Fruit fly (Drosophila melanogaster) whole organism: ENCODE results near the gene CG33271.

ENCODE experiments used
- CG8478 ChIP-seq: fragments of >200 bp; optimal IDR thresholded peaks from 2 replicates; lab custom pipeline; 2018; ENCODE audit warnings: inconsistent platforms
- Dll ChIP-seq: fragments of >200 bp; optimal IDR thresholded peaks from 2 replicates; lab custom pipeline; 2017
- EcR ChIP-seq, 2 experiments: fragments of >200 bp; optimal IDR thresholded peaks; 2 replicates each; lab custom pipeline; 2017; ENCODE audit warnings: missing biosample characterization in 2 of 2, missing genetic modification characterization in 2 of 2, missing genetic modification reagents in 2 of 2
- pan ChIP-seq: fragments of >200 bp; optimal IDR thresholded peaks from 2 replicates; lab custom pipeline; 2017
- psq ChIP-seq: fragments of >200 bp; optimal IDR thresholded peaks from 2 replicates; lab custom pipeline; 2017
- usp ChIP-seq: fragments of >200 bp; optimal IDR thresholded peaks from 2 replicates; lab custom pipeline; 2017; ENCODE audit warnings: missing biosample characterization, missing genetic modification characterization, mixed read lengths

CG33271 gene

DNA sequence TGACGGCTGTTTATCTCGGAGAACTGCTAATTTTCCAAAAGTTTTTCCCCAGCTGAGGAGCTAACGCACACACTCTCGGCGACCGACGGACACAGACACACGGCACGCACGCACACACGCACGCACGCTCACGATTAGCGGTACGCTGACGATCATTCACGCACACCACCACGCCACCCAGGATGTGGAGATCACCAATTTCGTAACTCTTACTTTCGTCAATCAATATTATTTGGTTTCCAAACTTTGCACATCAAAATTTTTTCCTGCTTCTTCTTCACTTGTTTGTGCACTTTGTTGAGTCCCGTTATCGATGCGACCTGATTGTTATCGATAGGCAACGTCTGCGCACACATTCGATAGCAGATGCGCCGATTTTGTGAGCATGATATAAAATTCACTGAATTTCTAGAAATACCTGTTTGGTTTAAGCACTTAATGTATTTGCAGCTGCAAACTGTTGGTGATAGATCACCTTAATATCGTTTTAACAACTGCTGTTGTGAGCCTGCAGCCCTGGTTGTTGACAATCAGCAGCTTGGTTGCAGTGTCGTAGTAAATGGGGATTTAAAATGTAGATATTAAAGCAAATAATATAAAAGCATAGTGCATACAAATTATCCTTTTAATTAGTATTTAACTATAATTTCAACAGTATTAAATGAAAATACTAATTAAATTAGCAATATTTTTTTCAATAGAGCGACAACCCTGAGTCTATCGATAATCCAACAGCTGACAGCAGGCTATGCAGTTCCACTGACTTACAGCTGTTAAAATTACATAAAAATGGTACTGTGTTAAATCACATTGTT lies 15.1 kb downstream of the CG33271 start, which contains the start of the genes CG7394 and Mob2:
TSS of gene CG7394 (plus strand) at position 51 of the 815 bp plus-strand sequence.
TSS of gene Mob2 (minus strand) at position 288 of the 815 bp plus-strand sequence.
- TF ChIP-seq psq (lab: Kevin White, UChicago) (no peak), usp (GFP tag; lab: Kevin White, UChicago) (no peak), EcR (GFP tag; optimal IDR thresholded peaks at IDR 0.05; lab: Kevin White, UChicago) (no peak), CG8478 (lab: Kevin White, UChicago) (no peak), pan (lab: Kevin White, UChicago) (no peak), Dll (lab: Kevin White, UChicago) (no peak)

dm6 chr3L:11560885-11561284 lies 16.4 kb downstream of the CG33271 start:
- TF ChIP-seq CG8478 (lab: Kevin White, UChicago) (no peak), pan (lab: Kevin White, UChicago) (no peak), EcR (GFP tag; optimal IDR thresholded peaks at IDR 0.05; lab: Kevin White, UChicago) (peak; percentile 58 to 74)

- TF ChIP-seq pan (lab: Kevin White, UChicago) = no peak
- TF ChIP-seq EcR (GFP tag; optimal IDR thresholded peaks at IDR 0.05; lab: Kevin White, UChicago) = no peak
- TF ChIP-seq usp (GFP tag; lab: Kevin White, UChicago) = no peak
- no peak for TF ChIP-seq psq (lab: Kevin White, UChicago)
- no peak for TF ChIP-seq Dll (lab: Kevin White, UChicago)
- no peak for TF ChIP-seq CG8478 (lab: Kevin White, UChicago)
These were observed 20.1 kb downstream of the CG33271 start for dm6 chr3L:11557209-11557608.

DNA sequence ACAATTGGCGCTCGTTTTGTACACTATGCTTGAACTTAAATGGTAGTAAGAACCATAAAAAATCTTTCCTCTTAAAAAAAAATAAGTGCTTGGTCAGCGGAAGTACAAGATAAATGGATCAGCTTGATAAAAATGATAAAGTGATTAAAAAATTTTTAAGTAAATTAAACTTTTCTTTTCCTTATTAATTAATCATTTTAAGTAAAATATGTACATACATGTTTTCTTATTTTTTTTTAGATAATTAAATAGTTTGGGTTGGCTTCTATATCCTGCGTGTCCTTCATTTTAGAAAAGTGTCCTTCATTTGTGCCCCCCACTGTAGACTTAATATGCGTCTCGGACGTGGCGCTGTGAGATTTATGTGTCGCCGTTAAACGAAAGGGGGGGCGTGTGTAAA lies 20.7 kb downstream of the CG33271 start:
- TF ChIP-seq CG8478 (lab: Kevin White, UChicago) (no peak), Dll (lab: Kevin White, UChicago) (no peak), EcR (GFP tag; optimal IDR thresholded peaks at IDR 0.05; lab: Kevin White, UChicago) (no peak), psq (lab: Kevin White, UChicago) (no peak), usp (GFP tag; lab: Kevin White, UChicago) (no peak)

- no peak for TF ChIP-seq EcR (GFP tag; optimal IDR thresholded peaks at IDR 0.05; lab: Kevin White, UChicago)
- no peak for TF ChIP-seq CG8478 (lab: Kevin White, UChicago)
- no peak for TF ChIP-seq Dll (lab: Kevin White, UChicago)
- TF ChIP-seq pan (lab: Kevin White, UChicago) = no peak
- TF ChIP-seq psq (lab: Kevin White, UChicago) = no peak
- TF ChIP-seq usp (GFP tag; lab: Kevin White, UChicago) = no peak
These were observed 21.4 kb downstream of the CG33271 start for dm6 chr3L:11555662-11556460.

DNA sequence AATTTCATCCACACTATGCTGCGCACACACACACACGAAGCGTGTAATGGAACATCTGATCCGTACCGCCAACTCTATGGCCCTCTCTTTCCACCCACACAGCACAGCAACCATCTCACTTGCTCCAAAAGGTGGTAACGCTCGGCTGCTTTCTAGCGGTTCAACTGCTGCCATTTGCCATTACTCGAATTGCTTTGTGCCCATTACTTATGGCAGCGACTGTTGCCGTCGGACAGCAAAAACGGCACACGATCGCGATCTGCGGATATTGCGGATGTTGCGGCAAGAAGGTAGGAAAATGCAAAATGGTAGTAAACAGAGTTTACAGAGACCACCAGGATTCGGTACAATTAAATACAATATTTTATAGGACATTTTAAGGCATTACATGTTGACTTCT lies 22.5 kb downstream of the CG33271 start:
- TF ChIP-seq CG8478 (lab: Kevin White, UChicago) = no peak
- TF ChIP-seq usp (GFP tag; lab: Kevin White, UChicago) = no peak
- TF ChIP-seq EcR (GFP tag; optimal IDR thresholded peaks at IDR 0.05; lab: Kevin White, UChicago) = no peak
- TF ChIP-seq psq (lab: Kevin White, UChicago) = no peak

dm6 chr3L:11554338-11554737 lies 23.0 kb downstream of the CG33271 start:
- TF ChIP-seq pan (lab: Kevin White, UChicago) (no peak), usp (GFP tag; lab: Kevin White, UChicago) (no peak), Dll (lab: Kevin White, UChicago) (no peak), psq (lab: Kevin White, UChicago) (no peak), CG8478 (lab: Kevin White, UChicago) (no peak)

- TF ChIP-seq pan (lab: Kevin White, UChicago) (no peak), usp (GFP tag; lab: Kevin White, UChicago) (no peak), EcR (GFP tag; optimal IDR thresholded peaks at IDR 0.05; lab: Kevin White, UChicago) (no peak), psq (lab: Kevin White, UChicago) (no peak), Dll (lab: Kevin White, UChicago) (no peak), CG8478 (lab: Kevin White, UChicago) (no peak)
These were observed 23.6 kb downstream of the CG33271 start for dm6 chr3L:11553672-11554068.

DNA sequence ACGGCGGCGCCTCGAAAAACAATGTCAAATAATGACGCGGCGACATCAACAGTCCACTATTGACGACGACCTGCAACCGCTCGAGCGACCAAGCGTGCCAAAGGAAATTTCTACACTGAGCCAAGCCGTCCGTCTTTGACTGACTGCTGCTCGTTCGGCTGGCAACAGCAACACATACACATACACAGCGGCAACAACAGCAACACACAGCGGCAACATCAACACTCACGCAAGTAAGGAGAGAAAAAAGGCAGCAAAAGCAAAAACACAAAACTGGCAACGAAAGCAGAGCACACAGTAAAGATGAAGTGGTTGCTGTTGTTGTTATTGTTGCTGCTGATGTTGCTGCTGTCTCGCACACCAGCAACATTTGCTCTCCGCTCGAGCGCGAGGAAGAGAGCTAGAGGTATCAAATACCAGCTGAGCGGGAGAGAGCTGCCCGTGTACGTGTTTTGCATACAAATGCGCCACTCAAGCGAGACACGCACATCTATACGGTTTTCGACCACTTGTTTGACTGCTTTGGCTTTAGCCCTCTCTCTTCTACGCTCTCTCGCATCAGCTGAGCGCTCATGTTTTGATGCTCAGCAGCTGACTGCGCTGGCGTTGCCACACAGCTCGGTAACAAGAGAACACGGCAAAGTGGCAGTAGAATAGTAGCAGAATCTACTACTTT lies 24.2 kb downstream of the CG33271 start:
- TF ChIP-seq pan (lab: Kevin White, UChicago) (no peak), EcR (GFP tag; optimal IDR thresholded peaks at IDR 0.05; lab: Kevin White, UChicago) (no peak), usp (GFP tag; lab: Kevin White, UChicago) (no peak), CG8478 (lab: Kevin White, UChicago) (peak; percentile 56), psq (lab: Kevin White, UChicago) (no peak), Dll (lab: Kevin White, UChicago) (peak; percentile 98)

- TF ChIP-seq Dll (lab: Kevin White, UChicago) (no peak), CG8478 (lab: Kevin White, UChicago) (no peak)
These were observed 25.3 kb downstream of the CG33271 start for dm6 chr3L:11551949-11552348.
